1 fruit fly cellular context compared by ENCODE assay signal in the genomic region with DNA sequence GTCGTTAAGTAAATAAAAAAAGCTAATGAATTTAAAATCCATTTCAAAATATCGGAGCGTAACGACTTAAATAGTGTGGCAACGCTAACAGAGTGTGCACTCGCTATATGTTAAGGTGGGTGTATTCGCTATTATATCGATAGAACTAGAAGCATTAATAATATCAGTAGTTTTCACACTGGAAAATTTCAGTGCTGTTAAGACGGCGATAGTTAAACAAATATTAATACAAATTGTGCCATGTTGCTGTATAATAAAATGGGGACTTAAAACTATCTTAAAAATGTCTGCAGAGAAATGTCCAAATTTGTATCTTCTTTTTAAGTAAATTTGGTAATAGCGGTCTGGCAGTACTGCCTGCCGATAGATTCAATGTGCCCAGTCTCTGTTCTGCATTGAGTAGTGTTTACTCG.
TF ChIP-seq lines count a peak whose summit lies in the region.

No protein-coding gene starts in this region.

TF ChIP-seq in whole organism, embryonic, 481 proteins besides CTCF, POLR2A, EP300 and RAD21 (continued from another document and continues in another):
- no peak for TF ChIP-seq CG10147 (GFP tag; optimal IDR thresholded peaks at IDR 0.05; lab: Kevin White, UChicago)
- no peak for TF ChIP-seq D19A (tag; optimal IDR thresholded peaks at IDR 0.05; lab: Kevin White, UChicago)
- TF ChIP-seq dati (GFP tag; IDR thresholded peaks at IDR 0.05; lab: Robert Waterston, UW), result peak; percentile 80
- peak; percentile 80 for TF ChIP-seq CG17328 (GFP tag; IDR thresholded peaks at IDR 0.05; lab: Robert Waterston, UW)
- TF ChIP-seq CG17912 (GFP tag; optimal IDR thresholded peaks at IDR 0.05; lab: Kevin White, UChicago), result peak; percentile 49
- peak; percentile 55 for TF ChIP-seq her (GFP tag; optimal IDR thresholded peaks at IDR 0.05; lab: Kevin White, UChicago)
- peak; percentile 85 for TF ChIP-seq CG9797 (GFP tag; optimal IDR thresholded peaks at IDR 0.05; lab: Kevin White, UChicago)
- TF ChIP-seq pita (GFP tag; optimal IDR thresholded peaks at IDR 0.05; lab: Kevin White, UChicago), result peak; percentile 75
- no peak for TF ChIP-seq CG2678 (tag; optimal IDR thresholded peaks at IDR 0.05; lab: Kevin White, UChicago)
- TF ChIP-seq tll (GFP tag; optimal IDR thresholded peaks at IDR 0.05; lab: Kevin White, UChicago), result peak; percentile 36 to 74
- TF ChIP-seq tup (GFP tag; optimal IDR thresholded peaks at IDR 0.05; lab: Kevin White, UChicago), result peak; percentile 44
- TF ChIP-seq CG3838 (GFP tag; optimal IDR thresholded peaks at IDR 0.05; lab: Kevin White, UChicago), result peak; percentile 57
- TF ChIP-seq Neu2 (GFP tag; optimal IDR thresholded peaks at IDR 0.05; lab: Kevin White, UChicago; ENCODE audit: borderline replicate concordance), result no peak
- no peak for TF ChIP-seq hth (optimal IDR thresholded peaks at IDR 0.05; lab: Kevin White, UChicago)
- peak; percentile 80 for TF ChIP-seq CG8924 (tag; optimal IDR thresholded peaks at IDR 0.05; lab: Kevin White, UChicago)
- peak; percentile 94 for TF ChIP-seq CG14710 (tag; optimal IDR thresholded peaks at IDR 0.05; lab: Kevin White, UChicago)
- peak; percentile 74 for TF ChIP-seq Opbp (GFP tag; IDR thresholded peaks at IDR 0.05; lab: Robert Waterston, UW; ENCODE audit: partially characterized antibody)
- TF ChIP-seq toy (GFP tag; IDR thresholded peaks at IDR 0.05; lab: Robert Waterston, UW), result peak; percentile 61
- peak; percentile 77 for TF ChIP-seq CG3065 (GFP tag; optimal IDR thresholded peaks at IDR 0.05; lab: Kevin White, UChicago)
- TF ChIP-seq CG34422 (GFP tag; IDR thresholded peaks at IDR 0.05; lab: Robert Waterston, UW), result peak; percentile 92
- peak; percentile 96 for TF ChIP-seq CG9932 (GFP tag; IDR thresholded peaks at IDR 0.05; lab: Robert Waterston, UW)
- peak; percentile 85 for TF ChIP-seq CG5953 (GFP tag; IDR thresholded peaks at IDR 0.05; lab: Robert Waterston, UW)
- no peak for TF ChIP-seq CG30020 (tag; optimal IDR thresholded peaks at IDR 0.05; lab: Kevin White, UChicago)
- peak; percentile 86 for TF ChIP-seq CG7786 (GFP tag; optimal IDR thresholded peaks at IDR 0.05; lab: Kevin White, UChicago)
- TF ChIP-seq CG9817 (tag; optimal IDR thresholded peaks at IDR 0.05; lab: Kevin White, UChicago), result peak; percentile 94
- no peak for TF ChIP-seq CG10274 (GFP tag; optimal IDR thresholded peaks at IDR 0.05; lab: Kevin White, UChicago)
- TF ChIP-seq gt (GFP tag; IDR thresholded peaks at IDR 0.05; lab: Robert Waterston, UW), result peak; percentile 81
- TF ChIP-seq bsh (GFP tag; optimal IDR thresholded peaks at IDR 0.05; lab: Kevin White, UChicago), result peak in 1 of 2 experiments; percentile 80
- peak; percentile 89 for TF ChIP-seq CG9609 (GFP tag; optimal IDR thresholded peaks at IDR 0.05; lab: Kevin White, UChicago)
- TF ChIP-seq dan (GFP tag; IDR thresholded peaks at IDR 0.05; lab: Robert Waterston, UW), result peak; percentile 75
- peak; percentile 91 for TF ChIP-seq tx (GFP tag; optimal IDR thresholded peaks at IDR 0.05; lab: Kevin White, UChicago)
- no peak for TF ChIP-seq MESR4 (GFP tag; optimal IDR thresholded peaks at IDR 0.05; lab: Kevin White, UChicago)
- TF ChIP-seq CG6175 (GFP tag; IDR thresholded peaks at IDR 0.05; lab: Robert Waterston, UW), result peak; percentile 82
- TF ChIP-seq CG3726 (GFP tag; IDR thresholded peaks at IDR 0.05; lab: Robert Waterston, UW), result peak; percentile 78; the same call in 2 of the 3 replicates
- peak; percentile 87 for TF ChIP-seq Mrtf (GFP tag; IDR thresholded peaks at IDR 0.05; lab: Robert Waterston, UW)
- peak; percentile 84 for TF ChIP-seq zf30C (GFP tag; optimal IDR thresholded peaks at IDR 0.05; lab: Kevin White, UChicago)
- peak; percentile 91 for TF ChIP-seq ranshi (GFP tag; IDR thresholded peaks at IDR 0.05; lab: Robert Waterston, UW)
- peak; percentile 84 for TF ChIP-seq ab (GFP tag; optimal IDR thresholded peaks at IDR 0.05; lab: Kevin White, UChicago)
- TF ChIP-seq Elba2 (GFP tag; optimal IDR thresholded peaks at IDR 0.05; lab: Kevin White, UChicago), result peak; percentile 46
- TF ChIP-seq CG31224 (GFP tag; IDR thresholded peaks at IDR 0.05; lab: Robert Waterston, UW), result peak; percentile 84
- TF ChIP-seq tna (GFP tag; IDR thresholded peaks at IDR 0.05; lab: Robert Waterston, UW; ENCODE audit: partially characterized antibody), result no peak; the same call in 1 of the 2 replicates
- TF ChIP-seq Jarid2 (GFP tag; optimal IDR thresholded peaks at IDR 0.05; lab: Kevin White, UChicago), result peak; percentile 37
- no peak for TF ChIP-seq sug (tag; optimal IDR thresholded peaks at IDR 0.05; lab: Kevin White, UChicago)
- peak; percentile 27 for TF ChIP-seq CG2875 (GFP tag; optimal IDR thresholded peaks at IDR 0.05; lab: Kevin White, UChicago)
- peak; percentile 91 for TF ChIP-seq CHES-1-like (GFP tag; optimal IDR thresholded peaks at IDR 0.05; lab: Kevin White, UChicago)
- peak; percentile 68; the same call in 1 of the 3 replicates for TF ChIP-seq Optix (GFP tag; IDR thresholded peaks at IDR 0.05; lab: Robert Waterston, UW)
- peak; percentile 82 for TF ChIP-seq CG15696 (tag; optimal IDR thresholded peaks at IDR 0.05; lab: Kevin White, UChicago)
- TF ChIP-seq Atf3 (GFP tag; optimal IDR thresholded peaks at IDR 0.05; lab: Kevin White, UChicago), result peak; percentile 81
- TF ChIP-seq stc (GFP tag; IDR thresholded peaks at IDR 0.05; lab: Robert Waterston, UW), result peak; percentile 73
- peak; percentile 93 for TF ChIP-seq CG32532 (GFP tag; IDR thresholded peaks at IDR 0.05; lab: Robert Waterston, UW)
- peak; percentile 91 for TF ChIP-seq gem (tag; optimal IDR thresholded peaks at IDR 0.05; lab: Kevin White, UChicago)
- no peak for TF ChIP-seq sd (tag; optimal IDR thresholded peaks at IDR 0.05; lab: Kevin White, UChicago)
- peak; percentile 87 for TF ChIP-seq gro (GFP tag; optimal IDR thresholded peaks at IDR 0.05; lab: Kevin White, UChicago)
- peak in 1 of 2 experiments; percentile 83 for TF ChIP-seq Hr51 (GFP tag; optimal IDR thresholded peaks at IDR 0.05; lab: Kevin White, UChicago)
- TF ChIP-seq BtbVII (GFP tag; optimal IDR thresholded peaks at IDR 0.05; lab: Kevin White, UChicago), result no peak
- no peak for TF ChIP-seq CG6854 (GFP tag; optimal IDR thresholded peaks at IDR 0.05; lab: Kevin White, UChicago)
- peak; percentile 53 for TF ChIP-seq NC2α (GFP tag; optimal IDR thresholded peaks at IDR 0.05; lab: Kevin White, UChicago)
- peak; percentile 91 for TF ChIP-seq CG13287 (GFP tag; IDR thresholded peaks at IDR 0.05; lab: Robert Waterston, UW; ENCODE audit: partially characterized antibody)
- no peak for TF ChIP-seq CG12769 (tag; optimal IDR thresholded peaks at IDR 0.05; lab: Kevin White, UChicago)
- TF ChIP-seq CG11696 (GFP tag; IDR thresholded peaks at IDR 0.05; lab: Robert Waterston, UW), result peak; percentile 60
- no peak for TF ChIP-seq fru (optimal IDR thresholded peaks at IDR 0.05; lab: Kevin White, UChicago)
- TF ChIP-seq CG18011 (GFP tag; optimal IDR thresholded peaks at IDR 0.05; lab: Kevin White, UChicago), result peak; percentile 67
- TF ChIP-seq Blimp-1 (GFP tag; optimal IDR thresholded peaks at IDR 0.05; lab: Kevin White, UChicago), result no peak
- TF ChIP-seq CG10431 (GFP tag; optimal IDR thresholded peaks at IDR 0.05; lab: Kevin White, UChicago), result no peak
- TF ChIP-seq CG12236 (GFP tag; optimal IDR thresholded peaks at IDR 0.05; lab: Kevin White, UChicago), result peak; percentile 37
- peak; percentile 46 for TF ChIP-seq Nf-YB (GFP tag; optimal IDR thresholded peaks at IDR 0.05; lab: Kevin White, UChicago)
- TF ChIP-seq Fer1 (GFP tag; optimal IDR thresholded peaks at IDR 0.05; lab: Kevin White, UChicago), result no peak
- peak; percentile 90 for TF ChIP-seq CG13624 (GFP tag; optimal IDR thresholded peaks at IDR 0.05; lab: Kevin White, UChicago)
- peak; percentile 83 for TF ChIP-seq Bgb (GFP tag; IDR thresholded peaks at IDR 0.05; lab: Robert Waterston, UW; ENCODE audit: partially characterized antibody)
- peak in 1 of 3 experiments; percentile 20 for TF ChIP-seq Stat92E (GFP tag; optimal IDR thresholded peaks at IDR 0.05; lab: Kevin White, UChicago)
- no peak for TF ChIP-seq Dip2 (GFP tag; IDR thresholded peaks at IDR 0.05; lab: Robert Waterston, UW)
- TF ChIP-seq CG12299 (tag; optimal IDR thresholded peaks at IDR 0.05; lab: Kevin White, UChicago), result peak; percentile 62
- no peak for TF ChIP-seq Hr39 (optimal IDR thresholded peaks at IDR 0.05; lab: Kevin White, UChicago)
- peak; percentile 96 for TF ChIP-seq BEAF-32 (GFP tag; optimal IDR thresholded peaks at IDR 0.05; lab: Kevin White, UChicago)
- TF ChIP-seq CG8478 (optimal IDR thresholded peaks at IDR 0.05; lab: Kevin White, UChicago), result no peak
- peak; percentile 70 for TF ChIP-seq crc (GFP tag; optimal IDR thresholded peaks at IDR 0.05; lab: Kevin White, UChicago)
- no peak for TF ChIP-seq CG7745 (tag; optimal IDR thresholded peaks at IDR 0.05; lab: Kevin White, UChicago)
- TF ChIP-seq CG13775 (GFP tag; optimal IDR thresholded peaks at IDR 0.05; lab: Kevin White, UChicago), result peak; percentile 91
- TF ChIP-seq CG10267 (tag; optimal IDR thresholded peaks at IDR 0.05; lab: Kevin White, UChicago), result peak; percentile 90
- TF ChIP-seq Ptx1 (GFP tag; IDR thresholded peaks at IDR 0.05; lab: Robert Waterston, UW), result peak; percentile 96
- TF ChIP-seq danr (GFP tag; IDR thresholded peaks at IDR 0.05; lab: Robert Waterston, UW), result peak; percentile 88
- TF ChIP-seq CG17568 (GFP tag; optimal IDR thresholded peaks at IDR 0.05; lab: Kevin White, UChicago), result no peak
- TF ChIP-seq CG30403 (GFP tag; optimal IDR thresholded peaks at IDR 0.05; lab: Kevin White, UChicago), result peak; percentile 89
- TF ChIP-seq Hand (GFP tag; optimal IDR thresholded peaks at IDR 0.05; lab: Kevin White, UChicago), result no peak
- no peak for TF ChIP-seq scrt (GFP tag; optimal IDR thresholded peaks at IDR 0.05; lab: Kevin White, UChicago)
- peak; percentile 50 for TF ChIP-seq CG12744 (GFP tag; optimal IDR thresholded peaks at IDR 0.05; lab: Kevin White, UChicago)
- TF ChIP-seq NFAT (GFP tag; IDR thresholded peaks at IDR 0.05; lab: Robert Waterston, UW), result peak; percentile 87
- TF ChIP-seq chm (GFP tag; IDR thresholded peaks at IDR 0.05; lab: Robert Waterston, UW), result peak; percentile 87
- peak; percentile 92 for TF ChIP-seq ssp (GFP tag; IDR thresholded peaks at IDR 0.05; lab: Robert Waterston, UW)
- no peak for TF ChIP-seq ATbp (GFP tag; optimal IDR thresholded peaks at IDR 0.05; lab: Kevin White, UChicago)
- peak; percentile 99 for TF ChIP-seq Myb (GFP tag; optimal IDR thresholded peaks at IDR 0.05; lab: Kevin White, UChicago)
- peak; percentile 95 for TF ChIP-seq mam (GFP tag; optimal IDR thresholded peaks at IDR 0.05; lab: Kevin White, UChicago)
- TF ChIP-seq knrl (GFP tag; IDR thresholded peaks at IDR 0.05; lab: Robert Waterston, UW; ENCODE audit: partially characterized antibody), result peak; percentile 92
- no peak for TF ChIP-seq exex (tag; optimal IDR thresholded peaks at IDR 0.05; lab: Kevin White, UChicago)
- TF ChIP-seq CG33557 (GFP tag; optimal IDR thresholded peaks at IDR 0.05; lab: Kevin White, UChicago), result no peak
- peak; percentile 80 for TF ChIP-seq hb (GFP tag; IDR thresholded peaks at IDR 0.05; lab: Robert Waterston, UW; ENCODE audit: partially characterized antibody)
- TF ChIP-seq MTF-1 (GFP tag; optimal IDR thresholded peaks at IDR 0.05; lab: Kevin White, UChicago; ENCODE audit: borderline replicate concordance), result no peak
- TF ChIP-seq CG2199 (GFP tag; IDR thresholded peaks at IDR 0.05; lab: Robert Waterston, UW), result peak; percentile 66; the same call in 1 of the 3 replicates
- TF ChIP-seq CG1603 (tag; optimal IDR thresholded peaks at IDR 0.05; lab: Kevin White, UChicago), result peak; percentile 92
- peak; percentile 88 for TF ChIP-seq ems (GFP tag; optimal IDR thresholded peaks at IDR 0.05; lab: Kevin White, UChicago)
- peak; percentile 90 for TF ChIP-seq CG12391 (tag; optimal IDR thresholded peaks at IDR 0.05; lab: Kevin White, UChicago)
- no peak for TF ChIP-seq CG5180 (GFP tag; optimal IDR thresholded peaks at IDR 0.05; lab: Kevin White, UChicago)
- TF ChIP-seq CG17361 (GFP tag; IDR thresholded peaks at IDR 0.05; lab: Robert Waterston, UW), result no peak; the same call in 2 of the 3 replicates
- peak; percentile 93 for TF ChIP-seq Ets97D (GFP tag; optimal IDR thresholded peaks at IDR 0.05; lab: Kevin White, UChicago)
- peak; percentile 38 for TF ChIP-seq org-1 (GFP tag; optimal IDR thresholded peaks at IDR 0.05; lab: Kevin White, UChicago)
- TF ChIP-seq ase (GFP tag; IDR thresholded peaks at IDR 0.05; lab: Robert Waterston, UW), result peak; percentile 81
- TF ChIP-seq da (GFP tag; optimal IDR thresholded peaks at IDR 0.05; lab: Kevin White, UChicago), result peak; percentile 71
- TF ChIP-seq CG1233 (GFP tag; optimal IDR thresholded peaks at IDR 0.05; lab: Kevin White, UChicago), result peak; percentile 74
- peak; percentile 70 for TF ChIP-seq CG12104 (GFP tag; optimal IDR thresholded peaks at IDR 0.05; lab: Kevin White, UChicago)
- peak; percentile 96 for TF ChIP-seq slbo (GFP tag; IDR thresholded peaks at IDR 0.05; lab: Robert Waterston, UW)
- TF ChIP-seq CG7928 (GFP tag; optimal IDR thresholded peaks at IDR 0.05; lab: Kevin White, UChicago), result peak; percentile 52
- TF ChIP-seq Xbp1 (GFP tag; optimal IDR thresholded peaks at IDR 0.05; lab: Kevin White, UChicago), result peak; percentile 89
- TF ChIP-seq Meics (GFP tag; optimal IDR thresholded peaks at IDR 0.05; lab: Kevin White, UChicago), result peak; percentile 79
- TF ChIP-seq H2.0 (GFP tag; IDR thresholded peaks at IDR 0.05; lab: Robert Waterston, UW), result peak; percentile 90
- TF ChIP-seq CG12942 (GFP tag; optimal IDR thresholded peaks at IDR 0.05; lab: Kevin White, UChicago), result peak; percentile 85
- TF ChIP-seq CG8281 (tag; optimal IDR thresholded peaks at IDR 0.05; lab: Kevin White, UChicago), result peak; percentile 49
- peak; percentile 85 for TF ChIP-seq CG1647 (GFP tag; optimal IDR thresholded peaks at IDR 0.05; lab: Kevin White, UChicago)
- TF ChIP-seq CG6689 (GFP tag; IDR thresholded peaks at IDR 0.05; lab: Robert Waterston, UW), result peak; percentile 90
- TF ChIP-seq CG13424 (tag; optimal IDR thresholded peaks at IDR 0.05; lab: Kevin White, UChicago), result peak; percentile 88
- peak; percentile 67 for TF ChIP-seq Hmx (GFP tag; optimal IDR thresholded peaks at IDR 0.05; lab: Kevin White, UChicago)
- TF ChIP-seq amos (GFP tag; IDR thresholded peaks at IDR 0.05; lab: Robert Waterston, UW; ENCODE audit: partially characterized antibody), result peak; percentile 86
- TF ChIP-seq jumu (GFP tag; optimal IDR thresholded peaks at IDR 0.05; lab: Kevin White, UChicago), result peak; percentile 88
- peak; percentile 64 for TF ChIP-seq CG8089 (GFP tag; optimal IDR thresholded peaks at IDR 0.05; lab: Kevin White, UChicago)
- TF ChIP-seq Ssrp (tag; optimal IDR thresholded peaks at IDR 0.05; lab: Kevin White, UChicago), result peak; percentile 87
- TF ChIP-seq Gsc (GFP tag; IDR thresholded peaks at IDR 0.05; lab: Robert Waterston, UW), result peak; percentile 70
- peak; percentile 93 for TF ChIP-seq Dll (GFP tag; IDR thresholded peaks at IDR 0.05; lab: Robert Waterston, UW; ENCODE audit: partially characterized antibody)
